Fruit fly (Drosophila melanogaster) whole organism, embryonic: ENCODE measurements around the gene CG14135.

Experiments
- BEAF-32 ChIP-seq: fragments of 200-800 bp; sonication (Bioruptor generic); optimal IDR thresholded peaks from 3 replicates; lab custom pipeline; 2017; ENCODE audit warnings: missing biosample characterization, missing genetic modification characterization, mild to moderate bottlenecking, moderate library complexity, missing genetic modification reagents
- CG11696 ChIP-seq: fragments of 200-800 bp; sonication (Bioruptor generic); IDR thresholded peaks from 2 replicates; pipeline ENCODE4 v1.3.6; 2022; ENCODE audit warnings: missing biosample characterization, missing genetic modification characterization
- CG12155 ChIP-seq: fragments of 200-800 bp; sonication (Bioruptor generic); optimal IDR thresholded peaks from 3 replicates; lab custom pipeline; 2016; ENCODE audit warnings: missing biosample characterization, missing genetic modification characterization
- CG13775 ChIP-seq: fragments of 200-800 bp; sonication (Bioruptor generic); optimal IDR thresholded peaks from 3 replicates; lab custom pipeline; 2017; ENCODE audit warnings: missing biosample characterization, mild to moderate bottlenecking, missing genetic modification characterization
- CG14014 ChIP-seq: fragments of 200-800 bp; sonication (Bioruptor generic); IDR thresholded peaks from 2 replicates; pipeline ENCODE4 v1.3.6; 2022; ENCODE audit warnings: missing biosample characterization, missing genetic modification characterization
- CG14441 ChIP-seq: fragments of 200-800 bp; sonication (Bioruptor generic); IDR thresholded peaks from 2 replicates; pipeline ENCODE4 v1.3.6; 2022; ENCODE audit warnings: missing biosample characterization, missing genetic modification characterization
- CG14667 ChIP-seq: fragments of 200-800 bp; sonication (Bioruptor generic); IDR thresholded peaks from 2 replicates; pipeline ENCODE4 v1.3.6; 2022; ENCODE audit warnings: missing biosample characterization, missing genetic modification characterization
- CG15479 ChIP-seq: fragments of 200-800 bp; sonication (Bioruptor generic); optimal IDR thresholded peaks from 3 replicates; lab custom pipeline; 2019; ENCODE audit warnings: missing biosample characterization, mild to moderate bottlenecking, missing genetic modification characterization, moderate library complexity
- CG16779 ChIP-seq: fragments of 200-800 bp; sonication (Bioruptor generic); IDR thresholded peaks from 2 replicates; pipeline ENCODE4 v1.3.6; 2022; ENCODE audit warnings: missing biosample characterization, missing genetic modification characterization
- CG16863 ChIP-seq: fragments of 200-800 bp; sonication (Bioruptor generic); optimal IDR thresholded peaks from 3 replicates; lab custom pipeline; 2016; ENCODE audit warnings: missing biosample characterization, missing genetic modification characterization
- CG17802 ChIP-seq: fragments of 200-800 bp; sonication (Bioruptor generic); optimal IDR thresholded peaks from 2 replicates; lab custom pipeline; 2018; ENCODE audit warnings: missing biosample characterization, mild to moderate bottlenecking, missing genetic modification characterization, moderate library complexity
- CG2889 ChIP-seq: fragments of 200-800 bp; sonication (Bioruptor generic); IDR thresholded peaks from 3 replicates; pipeline ENCODE4 v1.3.6; 2022; ENCODE audit warnings: missing biosample characterization, missing genetic modification characterization
- CG32772 ChIP-seq: fragments of 200-800 bp; sonication (Bioruptor generic); IDR thresholded peaks from 2 replicates; pipeline ENCODE4 v1.3.6; 2022; ENCODE audit warnings: missing biosample characterization, missing genetic modification characterization
- CG4617 ChIP-seq: fragments of 200-800 bp; sonication (Bioruptor generic); optimal IDR thresholded peaks from 3 replicates; lab custom pipeline; 2016; ENCODE audit warnings: missing biosample characterization, missing genetic modification characterization, borderline replicate concordance
- CG4820 ChIP-seq: fragments of 200-800 bp; sonication (Bioruptor generic); optimal IDR thresholded peaks from 3 replicates; lab custom pipeline; 2016; ENCODE audit warnings: missing biosample characterization, missing genetic modification characterization
- CG6683 ChIP-seq: fragments of 200-800 bp; sonication (Bioruptor generic); optimal IDR thresholded peaks from 2 replicates; lab custom pipeline; 2017; ENCODE audit warnings: missing biosample characterization, mild to moderate bottlenecking, missing genetic modification characterization, missing genetic modification reagents
- CG9609 ChIP-seq: fragments of 200-800 bp; sonication (Bioruptor generic); optimal IDR thresholded peaks from 3 replicates; lab custom pipeline; 2016; ENCODE audit warnings: missing biosample characterization, missing genetic modification characterization
- CG9727 ChIP-seq: fragments of 200-800 bp; sonication (Bioruptor generic); optimal IDR thresholded peaks from 3 replicates; lab custom pipeline; 2017; ENCODE audit warnings: missing biosample characterization, mild to moderate bottlenecking, missing genetic modification characterization
- Doc3 ChIP-seq: fragments of 200-800 bp; sonication (Bioruptor generic); IDR thresholded peaks from 3 replicates; pipeline ENCODE4 v1.3.6; 2022; ENCODE audit warnings: missing biosample characterization, missing genetic modification characterization; ENCODE audit not compliant: partially characterized antibody
- E2f2 ChIP-seq: fragments of 200-800 bp; sonication (Bioruptor generic); IDR thresholded peaks from 2 replicates; pipeline ENCODE4 v1.3.6; 2022; ENCODE audit warnings: missing biosample characterization, missing genetic modification characterization
- Fer1 ChIP-seq: fragments of 200-800 bp; sonication (Bioruptor generic); optimal IDR thresholded peaks from 2 replicates; lab custom pipeline; 2017; ENCODE audit warnings: missing biosample characterization, mild to moderate bottlenecking, missing genetic modification characterization
- Gsc ChIP-seq: fragments of 200-800 bp; sonication (Bioruptor generic); IDR thresholded peaks from 2 replicates; pipeline ENCODE4 v1.3.6; 2022; ENCODE audit warnings: missing biosample characterization, missing genetic modification characterization
- HLH4C ChIP-seq: fragments of 200-800 bp; sonication (Bioruptor generic); IDR thresholded peaks from 3 replicates; pipeline ENCODE4 v1.3.6; 2022; ENCODE audit warnings: missing biosample characterization, missing genetic modification characterization; ENCODE audit not compliant: partially characterized antibody
- Hr51 ChIP-seq, 2 experiments: fragments of 200-800 bp; sonication (Bioruptor generic); optimal IDR thresholded peaks; 2 replicates in 1 of 2; 3 replicates in 1 of 2; lab custom pipeline; 2016 to 2018; ENCODE audit warnings: missing biosample characterization in 2 of 2, missing genetic modification characterization in 2 of 2, mild to moderate bottlenecking in 1 of 2, moderate library complexity in 1 of 2
- Hr78 ChIP-seq, 2 experiments: fragments of 200-800 bp in 1 of 2; fragments of >200 bp in 1 of 2; sonication (Bioruptor generic) in 1 of 2; optimal IDR thresholded peaks; 2 replicates each; lab custom pipeline; 2017 to 2019; ENCODE audit warnings: missing biosample characterization in 2 of 2, missing genetic modification characterization in 2 of 2, mild to moderate bottlenecking in 1 of 2, moderate library complexity in 1 of 2
- Kr ChIP-seq: fragments of 200-800 bp; sonication (Bioruptor generic); optimal IDR thresholded peaks from 2 replicates; lab custom pipeline; 2017; ENCODE audit warnings: missing biosample characterization, mild to moderate bottlenecking, missing genetic modification characterization
- Neu2 ChIP-seq: fragments of 200-800 bp; sonication (Bioruptor generic); optimal IDR thresholded peaks from 3 replicates; lab custom pipeline; 2016; ENCODE audit warnings: missing biosample characterization, missing genetic modification characterization, borderline replicate concordance
- Xbp1 ChIP-seq: fragments of 200-800 bp; sonication (Bioruptor generic); optimal IDR thresholded peaks from 3 replicates; lab custom pipeline; 2016; ENCODE audit warnings: missing biosample characterization, mild to moderate bottlenecking, missing genetic modification characterization
- az2 ChIP-seq: fragments of 200-800 bp; sonication (Bioruptor generic); optimal IDR thresholded peaks from 3 replicates; lab custom pipeline; 2016; ENCODE audit warnings: missing biosample characterization, missing genetic modification characterization
- corto ChIP-seq: fragments of 200-800 bp; sonication (Bioruptor generic); optimal IDR thresholded peaks from 2 replicates; lab custom pipeline; 2016; ENCODE audit warnings: missing biosample characterization, mild to moderate bottlenecking, missing genetic modification characterization, moderate library complexity
- cwo ChIP-seq: fragments of 200-800 bp; sonication (Bioruptor generic); optimal IDR thresholded peaks from 3 replicates; lab custom pipeline; 2017; ENCODE audit warnings: missing biosample characterization, missing genetic modification characterization, mild to moderate bottlenecking, moderate library complexity, missing genetic modification reagents
- dmrt11E ChIP-seq: fragments of 200-800 bp; sonication (Bioruptor generic); optimal IDR thresholded peaks from 3 replicates; lab custom pipeline; 2018; ENCODE audit warnings: missing biosample characterization, mild to moderate bottlenecking, missing genetic modification characterization, moderate library complexity
- gcm2 ChIP-seq: fragments of 200-800 bp; sonication (Bioruptor generic); optimal IDR thresholded peaks from 2 replicates; lab custom pipeline; 2016; ENCODE audit warnings: missing biosample characterization, missing genetic modification characterization
- gfzf ChIP-seq: fragments of 200-800 bp; sonication (Bioruptor generic); optimal IDR thresholded peaks from 2 replicates; lab custom pipeline; 2016; ENCODE audit warnings: missing biosample characterization, mild to moderate bottlenecking, missing genetic modification characterization, moderate library complexity
- gsb-n ChIP-seq: fragments of 200-800 bp; sonication (Bioruptor generic); optimal IDR thresholded peaks from 3 replicates; lab custom pipeline; 2018; ENCODE audit warnings: missing biosample characterization, mild to moderate bottlenecking, missing genetic modification characterization
- gt ChIP-seq: fragments of 200-800 bp; sonication (Bioruptor generic); IDR thresholded peaks from 2 replicates; pipeline ENCODE4 v1.3.6; 2022; ENCODE audit warnings: missing biosample characterization, missing genetic modification characterization
- inv ChIP-seq: fragments of 200-800 bp; sonication (Bioruptor generic); IDR thresholded peaks from 2 replicates; pipeline ENCODE4 v1.3.6; 2022; ENCODE audit warnings: missing biosample characterization, missing genetic modification characterization; ENCODE audit not compliant: partially characterized antibody
- knrl ChIP-seq: fragments of 200-800 bp; sonication (Bioruptor generic); IDR thresholded peaks from 3 replicates; pipeline ENCODE4 v1.3.6; 2022; ENCODE audit warnings: missing biosample characterization, missing genetic modification characterization; ENCODE audit not compliant: partially characterized antibody
- lilli ChIP-seq: fragments of 200-800 bp; sonication (Bioruptor generic); optimal IDR thresholded peaks from 3 replicates; lab custom pipeline; 2016; ENCODE audit warnings: missing biosample characterization, missing genetic modification characterization
- luna ChIP-seq: fragments of 200-800 bp; sonication (Bioruptor generic); optimal IDR thresholded peaks from 2 replicates; lab custom pipeline; 2016; ENCODE audit warnings: missing biosample characterization, missing genetic modification characterization
- nmo ChIP-seq: fragments of 200-800 bp; sonication (Bioruptor generic); optimal IDR thresholded peaks from 2 replicates; lab custom pipeline; 2018; ENCODE audit warnings: missing biosample characterization, mild to moderate bottlenecking, missing genetic modification characterization, moderate library complexity
- pb ChIP-seq: fragments of 200-800 bp; sonication (Bioruptor generic); optimal IDR thresholded peaks from 3 replicates; lab custom pipeline; 2016; ENCODE audit warnings: missing biosample characterization, missing genetic modification characterization
- pita ChIP-seq: fragments of 200-800 bp; sonication (Bioruptor generic); optimal IDR thresholded peaks from 2 replicates; lab custom pipeline; 2017; ENCODE audit warnings: missing biosample characterization, mild to moderate bottlenecking, missing genetic modification characterization
- so ChIP-seq: fragments of 200-800 bp; sonication (Bioruptor generic); IDR thresholded peaks from 3 replicates; pipeline ENCODE4 v1.3.6; 2022; ENCODE audit warnings: missing biosample characterization, missing genetic modification characterization
- stwl ChIP-seq: fragments of 200-800 bp; sonication (Bioruptor generic); optimal IDR thresholded peaks from 3 replicates; lab custom pipeline; 2018; ENCODE audit warnings: missing biosample characterization, mild to moderate bottlenecking, missing genetic modification characterization, moderate library complexity
- sug ChIP-seq: fragments of 200-800 bp; optimal IDR thresholded peaks from 2 replicates; lab custom pipeline; 2019; ENCODE audit warnings: missing biosample characterization, mild to moderate bottlenecking, missing genetic modification characterization, moderate library complexity
- tio ChIP-seq: fragments of 200-800 bp; sonication (Bioruptor generic); optimal IDR thresholded peaks from 2 replicates; lab custom pipeline; 2017; ENCODE audit warnings: missing biosample characterization, missing genetic modification characterization, inconsistent platforms
- yki ChIP-seq: fragments of >200 bp; optimal IDR thresholded peaks from 3 replicates; lab custom pipeline; 2018
- z ChIP-seq: fragments of 200-800 bp; sonication (Bioruptor generic); IDR thresholded peaks from 3 replicates; pipeline ENCODE4 v1.3.6; 2022; ENCODE audit warnings: missing biosample characterization, missing genetic modification characterization

The CG14135 gene

DNA sequence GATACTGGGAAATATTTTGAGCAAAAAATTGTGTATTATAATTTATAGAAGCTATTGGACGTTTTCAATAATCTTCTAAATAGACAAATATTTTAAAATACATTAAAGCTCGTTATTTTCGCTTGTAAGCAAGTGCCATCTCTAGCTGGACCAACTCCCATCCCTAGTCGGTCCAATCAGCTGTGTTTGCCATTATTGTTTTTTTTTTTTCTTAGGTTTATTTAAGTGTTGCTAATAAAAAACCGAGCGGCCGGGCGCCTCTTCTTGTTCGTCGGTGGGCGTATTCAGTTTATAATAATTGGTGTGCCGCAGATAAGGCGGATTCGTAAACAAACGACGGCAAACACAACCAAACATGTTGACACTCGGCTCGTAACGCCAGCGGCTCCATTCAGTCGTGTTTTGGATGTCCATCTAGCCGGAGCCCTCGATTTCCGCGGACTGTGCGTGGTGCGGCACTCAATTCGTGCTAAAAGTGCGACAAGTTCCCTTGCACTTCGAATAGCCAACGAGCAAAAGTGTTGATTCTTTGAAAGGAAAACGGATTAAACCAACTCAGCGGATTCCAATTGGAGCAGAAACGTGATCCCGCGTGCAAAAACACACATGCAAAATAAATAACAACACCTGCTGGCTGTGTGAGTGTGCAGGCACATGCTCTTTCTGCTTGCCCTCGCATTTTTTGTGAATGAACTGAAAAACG lies 7.4 kb upstream of the CG14135 start, which contains the start of gene Sugb (continued):
- TF ChIP-seq CG14014 (GFP tag; lab: Robert Waterston, UW), result peak; percentile 50; the same call in 1 of the 2 replicates
- TF ChIP-seq pb (GFP tag; lab: Kevin White, UChicago), result peak; percentile 47
- TF ChIP-seq luna, result no peak
- peak; percentile 71 for TF ChIP-seq Doc3 (GFP tag; lab: Robert Waterston, UW)
- TF ChIP-seq Hr51 (GFP tag; optimal IDR thresholded peaks at IDR 0.05; lab: Kevin White, UChicago), result peak; percentile 52 to 57
- peak; percentile 57 for TF ChIP-seq corto (GFP tag; lab: Kevin White, UChicago)
- no peak for TF ChIP-seq CG17802 (tag; lab: Kevin White, UChicago)
- peak; percentile 23 for TF ChIP-seq dmrt11E (tag; lab: Kevin White, UChicago)
- peak; percentile 86 for TF ChIP-seq sug (tag; lab: Kevin White, UChicago)
- no peak for TF ChIP-seq stwl (tag; lab: Kevin White, UChicago)
- TF ChIP-seq so, result no peak
- 0 out of 2 replicates have a peak, but pooled peaks have one; percentile 6 for TF ChIP-seq inv (GFP tag; lab: Robert Waterston, UW)
- TF ChIP-seq BEAF-32 (GFP tag; lab: Kevin White, UChicago), result peak; percentile 74
- TF ChIP-seq CG15479 (GFP tag; lab: Kevin White, UChicago), result no peak
- peak; percentile 71 for TF ChIP-seq CG12155 (GFP tag; lab: Kevin White, UChicago)
- no peak; the same call in 2 of the 3 replicates for TF ChIP-seq HLH4C
- no peak for TF ChIP-seq CG11696
- peak; percentile 63 for TF ChIP-seq CG13775 (GFP tag; lab: Kevin White, UChicago)
- peak; percentile 66; the same call in 1 of the 3 replicates for TF ChIP-seq knrl (GFP tag; lab: Robert Waterston, UW)
- TF ChIP-seq z, result no peak
- TF ChIP-seq CG14441 (GFP tag; lab: Robert Waterston, UW), result peak; percentile 57
- no peak for TF ChIP-seq Neu2 (GFP tag; lab: Kevin White, UChicago)
- TF ChIP-seq gfzf (GFP tag; lab: Kevin White, UChicago), result no peak
- TF ChIP-seq CG32772 (GFP tag; lab: Robert Waterston, UW), result peak; percentile 56
- TF ChIP-seq CG16863 (GFP tag; lab: Kevin White, UChicago), result peak; percentile 7
- no peak for TF ChIP-seq cwo (GFP tag; lab: Kevin White, UChicago)
- no peak for TF ChIP-seq gt (GFP tag; lab: Robert Waterston, UW)
- no peak for TF ChIP-seq Hr78 (GFP tag; optimal IDR thresholded peaks at IDR 0.05; lab: Kevin White, UChicago)
- peak; percentile 50 for TF ChIP-seq E2f2 (GFP tag; lab: Robert Waterston, UW)
- TF ChIP-seq CG4617 (GFP tag; lab: Kevin White, UChicago), result peak; percentile 52
- peak; percentile 40 for TF ChIP-seq CG9609 (GFP tag; lab: Kevin White, UChicago)
- peak; percentile 62 for TF ChIP-seq az2 (GFP tag; lab: Kevin White, UChicago)
- peak; percentile 55 for TF ChIP-seq CG9727 (GFP tag; lab: Kevin White, UChicago)
- TF ChIP-seq nmo, result peak; percentile 52
- no peak for TF ChIP-seq Kr (GFP tag; lab: Kevin White, UChicago)
- no peak for TF ChIP-seq yki (lab: Kevin White, UChicago)
- no peak for TF ChIP-seq tio
- TF ChIP-seq CG4820 (GFP tag; lab: Kevin White, UChicago), result no peak
- TF ChIP-seq CG2889 (GFP tag; lab: Robert Waterston, UW), result no peak
- peak; percentile 68 for TF ChIP-seq Xbp1 (GFP tag; lab: Kevin White, UChicago)
- peak; percentile 40 for TF ChIP-seq CG6683 (GFP tag; lab: Kevin White, UChicago)
- TF ChIP-seq Fer1 (GFP tag; lab: Kevin White, UChicago), result peak; percentile 67
- TF ChIP-seq CG14667 (GFP tag; lab: Robert Waterston, UW), result no peak
- no peak for TF ChIP-seq gsb-n (tag; lab: Kevin White, UChicago)
- TF ChIP-seq lilli, result peak; percentile 83
- no peak for TF ChIP-seq pita (GFP tag; lab: Kevin White, UChicago)
- TF ChIP-seq CG16779 (GFP tag; lab: Robert Waterston, UW), result no peak
- no peak for TF ChIP-seq Gsc (GFP tag; lab: Robert Waterston, UW)
- peak; percentile 61 for TF ChIP-seq gcm2
